Fruit fly (Drosophila melanogaster) whole organism, embryonic: ENCODE data around the gene CG13365.

ENCODE experiments used
- Aef1 ChIP-seq: fragments of 200-800 bp; sonication (Bioruptor generic); IDR thresholded peaks from 3 replicates; pipeline ENCODE4 v1.3.6; 2022; ENCODE audit warnings: missing biosample characterization, missing genetic modification characterization
- Atf-2 ChIP-seq: fragments of 200-800 bp; sonication (Bioruptor generic); optimal IDR thresholded peaks from 2 replicates; lab custom pipeline; 2016; ENCODE audit warnings: missing biosample characterization, missing genetic modification characterization
- Atf3 ChIP-seq: fragments of 200-800 bp; sonication (Bioruptor generic); optimal IDR thresholded peaks from 3 replicates; lab custom pipeline; 2016; ENCODE audit warnings: missing biosample characterization, missing genetic modification characterization
- CG10274 ChIP-seq: fragments of 200-800 bp; sonication (Bioruptor generic); optimal IDR thresholded peaks from 3 replicates; lab custom pipeline; 2017; ENCODE audit warnings: missing biosample characterization, mild to moderate bottlenecking, missing genetic modification characterization
- CG10654 ChIP-seq: fragments of 200-800 bp; sonication (Bioruptor generic); optimal IDR thresholded peaks from 2 replicates; lab custom pipeline; 2016; ENCODE audit warnings: missing biosample characterization, missing genetic modification characterization
- CG11247 ChIP-seq: fragments of 200-800 bp; sonication (Bioruptor generic); IDR thresholded peaks from 2 replicates; pipeline ENCODE4 v1.3.6; 2022; ENCODE audit warnings: missing biosample characterization, missing genetic modification characterization
- CG12769 ChIP-seq: fragments of 200-800 bp; sonication (Bioruptor generic); optimal IDR thresholded peaks from 2 replicates; lab custom pipeline; 2019; ENCODE audit warnings: missing biosample characterization, mild to moderate bottlenecking, missing genetic modification characterization, moderate library complexity
- CG13424 ChIP-seq: fragments of 200-800 bp; sonication (Bioruptor generic); optimal IDR thresholded peaks from 2 replicates; lab custom pipeline; 2019; ENCODE audit warnings: missing biosample characterization, mild to moderate bottlenecking, missing genetic modification characterization, moderate library complexity
- CG15514 ChIP-seq: fragments of 200-800 bp; sonication (Bioruptor generic); optimal IDR thresholded peaks from 3 replicates; lab custom pipeline; 2017; ENCODE audit warnings: missing biosample characterization, missing genetic modification characterization, mild to moderate bottlenecking, moderate library complexity, missing genetic modification reagents
- CG15696 ChIP-seq: fragments of 200-800 bp; sonication (Bioruptor generic); optimal IDR thresholded peaks from 2 replicates; lab custom pipeline; 2019; ENCODE audit warnings: missing biosample characterization, mild to moderate bottlenecking, missing genetic modification characterization, moderate library complexity
- CG16813 ChIP-seq: fragments of 200-800 bp; sonication (Bioruptor generic); IDR thresholded peaks from 3 replicates; pipeline ENCODE4 v1.3.6; 2022; ENCODE audit warnings: missing biosample characterization, missing genetic modification characterization; ENCODE audit not compliant: partially characterized antibody
- CG17829 ChIP-seq: fragments of 200-800 bp; optimal IDR thresholded peaks from 2 replicates; lab custom pipeline; 2019; ENCODE audit warnings: missing biosample characterization, mild to moderate bottlenecking, missing genetic modification characterization, moderate library complexity
- CG32767 ChIP-seq: fragments of 200-800 bp; sonication (Bioruptor generic); IDR thresholded peaks from 2 replicates; pipeline ENCODE4 v1.3.6; 2022; ENCODE audit warnings: missing biosample characterization, missing genetic modification characterization
- CG3847 ChIP-seq: fragments of 200-800 bp; sonication (Bioruptor generic); IDR thresholded peaks from 2 replicates; pipeline ENCODE4 v1.3.6; 2022; ENCODE audit warnings: missing biosample characterization, missing genetic modification characterization
- CG5245 ChIP-seq: fragments of 200-800 bp; sonication (Bioruptor generic); optimal IDR thresholded peaks from 3 replicates; lab custom pipeline; 2016; ENCODE audit warnings: missing biosample characterization, missing genetic modification characterization
- CG9609 ChIP-seq: fragments of 200-800 bp; sonication (Bioruptor generic); optimal IDR thresholded peaks from 3 replicates; lab custom pipeline; 2016; ENCODE audit warnings: missing biosample characterization, missing genetic modification characterization
- Drgx ChIP-seq: fragments of 200-800 bp; sonication (Bioruptor generic); IDR thresholded peaks from 2 replicates; pipeline ENCODE4 v1.3.6; 2022; ENCODE audit warnings: missing biosample characterization, missing genetic modification characterization
- E2f2 ChIP-seq: fragments of 200-800 bp; sonication (Bioruptor generic); IDR thresholded peaks from 2 replicates; pipeline ENCODE4 v1.3.6; 2022; ENCODE audit warnings: missing biosample characterization, missing genetic modification characterization
- H15 ChIP-seq: fragments of 200-800 bp; sonication (Bioruptor generic); IDR thresholded peaks from 3 replicates; pipeline ENCODE4 v1.3.6; 2022; ENCODE audit warnings: missing biosample characterization, missing genetic modification characterization
- HLH3B ChIP-seq: fragments of 200-800 bp; sonication (Bioruptor generic); IDR thresholded peaks from 2 replicates; pipeline ENCODE4 v1.3.6; 2022; ENCODE audit warnings: missing biosample characterization, missing genetic modification characterization
- Hand ChIP-seq: fragments of 200-800 bp; sonication (Bioruptor generic); optimal IDR thresholded peaks from 2 replicates; lab custom pipeline; 2017; ENCODE audit warnings: mild to moderate bottlenecking, missing biosample characterization, missing genetic modification reagents, missing genetic modification characterization
- Hr51 ChIP-seq, 2 experiments: fragments of 200-800 bp; sonication (Bioruptor generic); optimal IDR thresholded peaks; 2 replicates in 1 of 2; 3 replicates in 1 of 2; lab custom pipeline; 2016 to 2018; ENCODE audit warnings: missing biosample characterization in 2 of 2, missing genetic modification characterization in 2 of 2, mild to moderate bottlenecking in 1 of 2, moderate library complexity in 1 of 2
- MESR4 ChIP-seq: fragments of 200-800 bp; sonication (Bioruptor generic); optimal IDR thresholded peaks from 2 replicates; lab custom pipeline; 2018; ENCODE audit warnings: missing biosample characterization, mild to moderate bottlenecking, missing genetic modification characterization, moderate library complexity
- Med ChIP-seq: fragments of 200-800 bp; sonication (Bioruptor generic); peaks from one replicate; lab custom pipeline; 2016; ENCODE audit warnings: missing biosample characterization, missing genetic modification characterization, mild to moderate bottlenecking, inconsistent platforms, moderate library complexity
- NK7.1 ChIP-seq: fragments of 200-800 bp; sonication (Bioruptor generic); optimal IDR thresholded peaks from 3 replicates; lab custom pipeline; 2016; ENCODE audit warnings: missing biosample characterization, missing genetic modification characterization
- Trl ChIP-seq, 3 experiments: fragments of >200 bp in 2 of 3; fragments of 200-800 bp in 1 of 3; sonication (Bioruptor generic) in 1 of 3; optimal IDR thresholded peaks; 2 replicates in 1 of 3; 3 replicates in 2 of 3; lab custom pipeline; 2016 to 2017; ENCODE audit warnings: missing biosample characterization in 1 of 3, missing genetic modification characterization in 1 of 3
- ac ChIP-seq: fragments of 200-800 bp; sonication (Bioruptor generic); optimal IDR thresholded peaks from 3 replicates; lab custom pipeline; 2017; ENCODE audit warnings: missing biosample characterization, mild to moderate bottlenecking, missing genetic modification characterization
- amos ChIP-seq: fragments of 200-800 bp; sonication (Bioruptor generic); IDR thresholded peaks from 2 replicates; pipeline ENCODE4 v1.3.6; 2022; ENCODE audit warnings: missing biosample characterization, missing genetic modification characterization; ENCODE audit not compliant: partially characterized antibody
- ara ChIP-seq: fragments of 200-800 bp; sonication (Bioruptor generic); IDR thresholded peaks from 2 replicates; pipeline ENCODE4 v1.3.6; 2022; ENCODE audit warnings: missing biosample characterization, missing genetic modification characterization
- ash1 ChIP-seq: fragments of 200-800 bp; sonication (Bioruptor generic); optimal IDR thresholded peaks from 2 replicates; lab custom pipeline; 2018; ENCODE audit warnings: missing biosample characterization, mild to moderate bottlenecking, missing genetic modification characterization
- bigmax ChIP-seq: fragments of 200-800 bp; sonication (Bioruptor generic); optimal IDR thresholded peaks from 2 replicates; lab custom pipeline; 2018; ENCODE audit warnings: missing biosample characterization, mild to moderate bottlenecking, missing genetic modification characterization
- crol ChIP-seq: fragments of 200-800 bp; sonication (Bioruptor generic); IDR thresholded peaks from 2 replicates; pipeline ENCODE4 v1.3.6; 2022; ENCODE audit warnings: missing biosample characterization, missing genetic modification characterization
- dm ChIP-seq: fragments of 200-800 bp; sonication (Bioruptor generic); optimal IDR thresholded peaks from 3 replicates; lab custom pipeline; 2016; ENCODE audit warnings: missing biosample characterization, missing genetic modification characterization
- fd64A ChIP-seq: fragments of 200-800 bp; sonication (Bioruptor generic); optimal IDR thresholded peaks from 3 replicates; lab custom pipeline; 2018; ENCODE audit warnings: missing biosample characterization, mild to moderate bottlenecking, missing genetic modification characterization
- ftz-f1 ChIP-seq: fragments of 200-800 bp; sonication (Bioruptor generic); optimal IDR thresholded peaks from 2 replicates; lab custom pipeline; 2016; ENCODE audit warnings: missing biosample characterization, missing genetic modification characterization
- nom ChIP-seq: fragments of 200-800 bp; sonication (Bioruptor generic); optimal IDR thresholded peaks from 2 replicates; lab custom pipeline; 2017; ENCODE audit warnings: missing biosample characterization, missing genetic modification characterization, mild to moderate bottlenecking, moderate library complexity, missing genetic modification reagents
- pum ChIP-seq: fragments of 200-800 bp; sonication (Bioruptor generic); optimal IDR thresholded peaks from 2 replicates; lab custom pipeline; 2016; ENCODE audit warnings: missing biosample characterization, missing genetic modification characterization
- rib ChIP-seq: fragments of 200-800 bp; sonication (Bioruptor generic); IDR thresholded peaks from 2 replicates; pipeline ENCODE4 v1.3.6; 2022; ENCODE audit warnings: missing biosample characterization, missing genetic modification characterization
- ro ChIP-seq: fragments of 200-800 bp; sonication (Bioruptor generic); IDR thresholded peaks from 2 replicates; pipeline ENCODE4 v1.3.6; 2022; ENCODE audit warnings: missing biosample characterization, missing genetic modification characterization
- sisA ChIP-seq: fragments of 200-800 bp; sonication (Bioruptor generic); IDR thresholded peaks from 2 replicates; pipeline ENCODE4 v1.3.6; 2022; ENCODE audit warnings: missing biosample characterization, missing genetic modification characterization
- sqz ChIP-seq: fragments of 200-800 bp; sonication (Bioruptor generic); optimal IDR thresholded peaks from 3 replicates; lab custom pipeline; 2018; ENCODE audit warnings: missing biosample characterization, mild to moderate bottlenecking, missing genetic modification characterization
- sr ChIP-seq: fragments of 200-800 bp; sonication (Bioruptor generic); IDR thresholded peaks from 3 replicates; pipeline ENCODE4 v1.3.6; 2022; ENCODE audit warnings: missing biosample characterization, missing genetic modification characterization
- tna ChIP-seq: fragments of 200-800 bp; sonication (Bioruptor generic); IDR thresholded peaks from 2 replicates; pipeline ENCODE4 v1.3.6; 2022; ENCODE audit warnings: missing biosample characterization, missing genetic modification characterization; ENCODE audit not compliant: partially characterized antibody
- toy ChIP-seq: fragments of 200-800 bp; sonication (Bioruptor generic); IDR thresholded peaks from 2 replicates; pipeline ENCODE4 v1.3.6; 2022; ENCODE audit warnings: missing biosample characterization, missing genetic modification characterization
- unpg ChIP-seq: fragments of 200-800 bp; sonication (Bioruptor generic); optimal IDR thresholded peaks from 3 replicates; lab custom pipeline; 2018; ENCODE audit warnings: missing biosample characterization, mild to moderate bottlenecking, missing genetic modification characterization, moderate library complexity
- usp ChIP-seq: fragments of >200 bp; optimal IDR thresholded peaks from 2 replicates; lab custom pipeline; 2017; ENCODE audit warnings: missing biosample characterization, missing genetic modification characterization
- vnd ChIP-seq: fragments of 200-800 bp; sonication (Bioruptor generic); IDR thresholded peaks from 3 replicates; pipeline ENCODE4 v1.3.6; 2022; ENCODE audit warnings: missing biosample characterization, missing genetic modification characterization; ENCODE audit not compliant: partially characterized antibody

The CG13365 gene

dm6 chrX:656380-656925, 35.4 kb upstream of the CG13365 start (continued):
- TF ChIP-seq sr (GFP tag; lab: Robert Waterston, UW): peak; percentile 62; the same call in 2 of the 3 replicates
- peak; percentile 40 for TF ChIP-seq bigmax (GFP tag; lab: Kevin White, UChicago)
- TF ChIP-seq unpg (GFP tag; lab: Kevin White, UChicago): no peak
- no peak for TF ChIP-seq sisA
- TF ChIP-seq ftz-f1 (GFP tag; lab: Kevin White, UChicago): no peak
- TF ChIP-seq NK7.1 (GFP tag; lab: Kevin White, UChicago): no peak
- no peak for TF ChIP-seq ash1 (GFP tag; lab: Kevin White, UChicago)
- TF ChIP-seq Med: no peak
- 0 out of 2 replicates have a peak, but pooled peaks have one; percentile 2 for TF ChIP-seq E2f2 (GFP tag; lab: Robert Waterston, UW)
- TF ChIP-seq CG10654: no peak
- TF ChIP-seq fd64A (GFP tag; lab: Kevin White, UChicago): no peak
- no peak for TF ChIP-seq ara (GFP tag; lab: Robert Waterston, UW)
- peak; percentile 40 for TF ChIP-seq nom (GFP tag; lab: Kevin White, UChicago)
- TF ChIP-seq Trl (optimal IDR thresholded peaks at IDR 0.05; lab: Kevin White, UChicago): peak in 1 of 2 experiments; percentile 11
- no peak for TF ChIP-seq Trl (GFP tag; optimal IDR thresholded peaks at IDR 0.05; lab: Kevin White, UChicago)
- TF ChIP-seq tna: no peak
- peak; percentile 67 for TF ChIP-seq MESR4
- no peak for TF ChIP-seq CG16813 (GFP tag; lab: Robert Waterston, UW)

dm6 chrX:655492-656379, 34.7 kb upstream of the CG13365 start, which contains the start of the genes Hmt4-20 and SkpA:
Gene Hmt4-20, minus strand, starts transcription at chrX:656033.
Gene SkpA, plus strand, starts transcription at chrX:656114.
- TF ChIP-seq HLH3B (GFP tag; lab: Robert Waterston, UW) (no peak), Drgx (no peak), CG5245 (GFP tag; lab: Kevin White, UChicago) (no peak), CG11247 (GFP tag; lab: Robert Waterston, UW) (no peak), H15 (GFP tag; lab: Robert Waterston, UW) (no peak), CG15514 (GFP tag; lab: Kevin White, UChicago) (peak; percentile 56), usp (no peak), rib (GFP tag; lab: Robert Waterston, UW) (no peak), ro (GFP tag; lab: Robert Waterston, UW) (no peak), ac (no peak), Atf-2 (no peak), Hr51 (GFP tag; optimal IDR thresholded peaks at IDR 0.05; lab: Kevin White, UChicago) (no peak), CG32767 (no peak), crol (no peak), sqz (no peak), dm (GFP tag; lab: Kevin White, UChicago) (peak; percentile 22), toy (GFP tag; lab: Robert Waterston, UW) (no peak), Hand (GFP tag; lab: Kevin White, UChicago) (no peak), CG9609 (no peak), Atf3 (GFP tag; lab: Kevin White, UChicago) (no peak), Trl (optimal IDR thresholded peaks at IDR 0.05; lab: Kevin White, UChicago) (peak in 1 of 2 experiments; percentile 30), Trl (GFP tag; optimal IDR thresholded peaks at IDR 0.05; lab: Kevin White, UChicago) (no peak), Aef1 (GFP tag; lab: Robert Waterston, UW) (no peak), CG13424 (no peak), CG12769 (no peak), CG15696 (tag; lab: Kevin White, UChicago) (no peak), vnd (GFP tag; lab: Robert Waterston, UW) (peak; percentile 94), CG10274 (no peak), CG17829 (peak; percentile 46), CG3847 (GFP tag; lab: Robert Waterston, UW) (peak; percentile 37; the same call in 1 of the 2 replicates), pum (GFP tag; lab: Kevin White, UChicago) (no peak), amos (GFP tag; lab: Robert Waterston, UW) (peak; percentile 97)
